Fruit fly (Drosophila melanogaster): ENCODE data around the gene Ptpmeg2.
A peak's percentile ranks its signal among the peaks of the same experiment; 100 is the strongest.

- TF ChIP-seq gl (tag; optimal IDR thresholded peaks at IDR 0.05): no peak
- TF ChIP-seq EcR (GFP tag; optimal IDR thresholded peaks at IDR 0.05): peak; percentile 63
- TF ChIP-seq Pif1A (GFP tag; optimal IDR thresholded peaks at IDR 0.05): no peak
- TF ChIP-seq CG13204 (GFP tag; optimal IDR thresholded peaks at IDR 0.05): no peak
- no peak for TF ChIP-seq CG10348 (GFP tag; IDR thresholded peaks at IDR 0.05)
- no peak; the same call in 2 of the 3 replicates for TF ChIP-seq CG4496 (GFP tag; IDR thresholded peaks at IDR 0.05)
- no peak for TF ChIP-seq rn (GFP tag; IDR thresholded peaks at IDR 0.05)
- TF ChIP-seq CG34367 (tag; optimal IDR thresholded peaks at IDR 0.05): no peak
- TF ChIP-seq CG14655 (GFP tag; optimal IDR thresholded peaks at IDR 0.05): no peak
- no peak for TF ChIP-seq Snoo (tag; optimal IDR thresholded peaks at IDR 0.05)
- no peak for TF ChIP-seq D1 (tag; optimal IDR thresholded peaks at IDR 0.05)
Measured at dm6 chrX:9599158-9600082, 59.5 kb downstream of the Ptpmeg2 start.

All from whole organism, pupa.